Worm (Caenorhabditis elegans) whole organism, young adult: ENCODE results near the gene arcp-1.

ENCODE experiments used
- B0019.2 ChIP-seq: fragments of 200-800 bp; sonication (Bioruptor generic); conservative IDR thresholded peaks from 2 replicates; pipeline ENCODE4 v1.3.6; 2022; ENCODE audit warnings: missing genetic modification reagents, missing genetic modification characterization, missing compliant biosample characterization
- B0336.3 ChIP-seq: fragments of 200-800 bp; sonication (Bioruptor generic); IDR thresholded peaks from 2 replicates; pipeline ENCODE4 v1.3.6; 2022; ENCODE audit warnings: missing genetic modification characterization, missing compliant biosample characterization
- F22D6.2 ChIP-seq: sonication (generic microtip); optimal IDR thresholded peaks from 2 replicates; lab custom pipeline; 2016; ENCODE audit warnings: mild to moderate bottlenecking, missing genetic modification characterization, missing compliant biosample characterization
- F37B4.10 ChIP-seq: fragments of 200-800 bp; sonication (Bioruptor generic); IDR thresholded peaks from 2 replicates; pipeline ENCODE4 v1.3.6; 2022; ENCODE audit warnings: missing genetic modification characterization, missing compliant biosample characterization
- F49E8.2 ChIP-seq: sonication (generic microtip); optimal IDR thresholded peaks from 3 replicates; lab custom pipeline; 2017; ENCODE audit warnings: missing genetic modification characterization, mild to moderate bottlenecking, missing compliant biosample characterization, antibody characterized with exemption, moderate library complexity; ENCODE audit not compliant: insufficient read depth
- F57A8.1 ChIP-seq: fragments of 200-800 bp; sonication (Bioruptor generic); optimal IDR thresholded peaks from 2 replicates; lab custom pipeline; 2018; ENCODE audit warnings: mild to moderate bottlenecking, missing genetic modification characterization, moderate library complexity, missing compliant biosample characterization
- K12H6.12 ChIP-seq: fragments of 200-800 bp; sonication (Bioruptor generic); optimal IDR thresholded peaks from 2 replicates; lab custom pipeline; 2018; ENCODE audit warnings: mild to moderate bottlenecking, missing genetic modification characterization, missing compliant biosample characterization
- T07F8.4 ChIP-seq: sonication (generic microtip); optimal IDR thresholded peaks from 2 replicates; lab custom pipeline; 2016; ENCODE audit warnings: mild to moderate bottlenecking, missing genetic modification characterization, moderate library complexity, missing compliant biosample characterization
- Y53F4B.3 ChIP-seq: fragments of 200-800 bp; sonication (Bioruptor generic); IDR thresholded peaks from 2 replicates; pipeline ENCODE4 v1.3.6; 2022; ENCODE audit warnings: missing genetic modification reagents, missing genetic modification characterization, missing compliant biosample characterization
- akir-1 ChIP-seq: fragments of 200-800 bp; sonication (Bioruptor generic); optimal IDR thresholded peaks from 2 replicates; lab custom pipeline; 2018; ENCODE audit warnings: mild to moderate bottlenecking, missing genetic modification characterization, moderate library complexity, missing compliant biosample characterization
- ama-1 ChIP-seq, 3 experiments: fragments of 150-350 bp in 1 of 3; sonication (generic microtip) in 2 of 3; optimal IDR thresholded peaks; 2 replicates each; lab custom pipeline; 2014 to 2018; ENCODE audit warnings: missing biosample characterization in 2 of 3, missing genetic modification characterization in 2 of 3, missing genetic modification reagents in 2 of 3
- aptf-3 ChIP-seq: fragments of 200-800 bp; sonication (Bioruptor generic); IDR thresholded peaks from 2 replicates; pipeline ENCODE4 v1.3.6; 2022; ENCODE audit warnings: missing genetic modification characterization, missing compliant biosample characterization
- atf-7 ChIP-seq: sonication (generic microtip); optimal IDR thresholded peaks from 2 replicates; lab custom pipeline; 2017; ENCODE audit warnings: mild to moderate bottlenecking, missing genetic modification characterization, missing compliant biosample characterization
- athp-1 ChIP-seq: sonication (generic microtip); optimal IDR thresholded peaks from 2 replicates; lab custom pipeline; 2017; ENCODE audit warnings: mild to moderate bottlenecking, missing genetic modification characterization, missing compliant biosample characterization
- attf-3 ChIP-seq: fragments of 200-800 bp; sonication (Bioruptor generic); conservative IDR thresholded peaks from 2 replicates; pipeline ENCODE4 v1.3.6; 2022; ENCODE audit warnings: missing genetic modification reagents, missing genetic modification characterization, missing compliant biosample characterization
- attf-5 ChIP-seq: fragments of 200-800 bp; sonication (Bioruptor generic); optimal IDR thresholded peaks from 2 replicates; lab custom pipeline; 2018; ENCODE audit warnings: mild to moderate bottlenecking, missing genetic modification characterization, missing compliant biosample characterization
- ccch-3 ChIP-seq: fragments of 200-800 bp; sonication (Bioruptor generic); optimal IDR thresholded peaks from 2 replicates; lab custom pipeline; 2018; ENCODE audit warnings: mild to moderate bottlenecking, missing genetic modification characterization, missing compliant biosample characterization
- ceh-100 ChIP-seq: fragments of 200-800 bp; sonication (Bioruptor generic); IDR thresholded peaks from 2 replicates; pipeline ENCODE4 v1.3.6; 2022; ENCODE audit warnings: missing genetic modification reagents, missing genetic modification characterization, missing compliant biosample characterization
- ceh-79 ChIP-seq: sonication (generic microtip); optimal IDR thresholded peaks from 2 replicates; lab custom pipeline; 2017; ENCODE audit warnings: mild to moderate bottlenecking, missing genetic modification characterization, missing compliant biosample characterization
- ekl-4 ChIP-seq: fragments of 200-800 bp; sonication (Bioruptor generic); IDR thresholded peaks from 2 replicates; pipeline ENCODE4 v1.3.6; 2022; ENCODE audit warnings: missing genetic modification reagents, missing genetic modification characterization, missing compliant biosample characterization
- him-1 ChIP-seq: sonication (generic microtip); optimal IDR thresholded peaks from 2 replicates; lab custom pipeline; 2016; ENCODE audit warnings: missing genotype, missing genetic modification reagents, missing genetic modification characterization, missing compliant biosample characterization
- hlh-26 ChIP-seq: fragments of 200-800 bp; sonication (Bioruptor generic); conservative IDR thresholded peaks from 2 replicates; pipeline ENCODE4 v1.3.6; 2022; ENCODE audit warnings: missing genetic modification reagents, missing genetic modification characterization, missing compliant biosample characterization
- hmg-1.2 ChIP-seq: fragments of 200-800 bp; sonication (Bioruptor generic); IDR thresholded peaks from 2 replicates; pipeline ENCODE4 v1.3.6; 2022; ENCODE audit warnings: missing genetic modification reagents, missing genetic modification characterization, missing compliant biosample characterization
- hsf-1 ChIP-seq: fragments of 200-800 bp; sonication (Bioruptor generic); IDR thresholded peaks from 2 replicates; pipeline ENCODE4 v1.3.6; 2022; ENCODE audit warnings: missing genetic modification reagents, missing genetic modification characterization, missing compliant biosample characterization
- lag-1 ChIP-seq: fragments of 200-800 bp; sonication (Bioruptor generic); IDR thresholded peaks from 2 replicates; pipeline ENCODE4 v1.3.6; 2022; ENCODE audit warnings: missing genetic modification reagents, missing genetic modification characterization, missing compliant biosample characterization
- let-526 ChIP-seq: fragments of 200-800 bp; sonication (Bioruptor generic); IDR thresholded peaks from 2 replicates; pipeline ENCODE4 v1.3.6; 2022; ENCODE audit warnings: missing genetic modification reagents, missing genetic modification characterization, missing compliant biosample characterization
- let-607 ChIP-seq, 2 experiments: fragments of 200-800 bp in 1 of 2; sonication (Bioruptor generic) in 1 of 2; sonication (generic microtip) in 1 of 2; optimal IDR thresholded peaks; 2 replicates each; lab custom pipeline; 2016 to 2018; ENCODE audit warnings: mild to moderate bottlenecking in 2 of 2, missing compliant biosample characterization in 2 of 2, missing genetic modification characterization in 2 of 2, moderate library complexity in 2 of 2, missing genotype in 1 of 2
- madf-10 ChIP-seq: sonication (generic microtip); optimal IDR thresholded peaks from 2 replicates; lab custom pipeline; 2016; ENCODE audit warnings: mild to moderate bottlenecking, missing genetic modification characterization, missing compliant biosample characterization
- madf-6 ChIP-seq: fragments of 200-800 bp; sonication (Bioruptor generic); IDR thresholded peaks from 2 replicates; pipeline ENCODE4 v1.3.6; 2022; ENCODE audit warnings: missing genetic modification reagents, missing genetic modification characterization, missing compliant biosample characterization
- mcd-1 ChIP-seq: fragments of 200-800 bp; sonication (Bioruptor generic); IDR thresholded peaks from 2 replicates; pipeline ENCODE4 v1.3.6; 2022; ENCODE audit warnings: missing genetic modification reagents, missing genetic modification characterization, missing compliant biosample characterization
- nfya-1 ChIP-seq: sonication (generic microtip); optimal IDR thresholded peaks from 2 replicates; lab custom pipeline; 2017; ENCODE audit warnings: antibody characterized with exemption, missing compliant biosample characterization, missing genetic modification characterization, borderline replicate concordance; ENCODE audit not compliant: insufficient read depth
- nhr-27 ChIP-seq: fragments of 200-800 bp; sonication (Bioruptor generic); optimal IDR thresholded peaks from 2 replicates; lab custom pipeline; 2018; ENCODE audit warnings: mild to moderate bottlenecking, missing genetic modification characterization, moderate library complexity, missing compliant biosample characterization
- pbrm-1 ChIP-seq: fragments of 200-800 bp; sonication (Bioruptor generic); IDR thresholded peaks from 2 replicates; pipeline ENCODE4 v1.3.6; 2022; ENCODE audit warnings: missing genetic modification reagents, missing genetic modification characterization, missing compliant biosample characterization
- repo-1 ChIP-seq: sonication (generic microtip); optimal IDR thresholded peaks from 2 replicates; lab custom pipeline; 2017; ENCODE audit warnings: mild to moderate bottlenecking, missing genetic modification characterization, missing compliant biosample characterization
- snpc-1.3 ChIP-seq: sonication (generic microtip); optimal IDR thresholded peaks from 2 replicates; lab custom pipeline; 2017; ENCODE audit warnings: missing genetic modification characterization, mild to moderate bottlenecking, missing compliant biosample characterization, antibody characterized with exemption, moderate library complexity, missing genotype, missing genetic modification reagents; ENCODE audit not compliant: insufficient read depth
- snpc-3.4 ChIP-seq: sonication (generic microtip); optimal IDR thresholded peaks from 2 replicates; lab custom pipeline; 2017; ENCODE audit warnings: missing genetic modification characterization, mild to moderate bottlenecking, missing compliant biosample characterization, antibody characterized with exemption, moderate library complexity, missing genotype, missing genetic modification reagents
- somi-1 ChIP-seq: fragments of 200-800 bp; sonication (Bioruptor generic); optimal IDR thresholded peaks from 2 replicates; lab custom pipeline; 2018; ENCODE audit warnings: mild to moderate bottlenecking, missing genetic modification characterization, missing compliant biosample characterization
- sptf-2 ChIP-seq: fragments of 200-800 bp; sonication (Bioruptor generic); optimal IDR thresholded peaks from 2 replicates; lab custom pipeline; 2018; ENCODE audit warnings: mild to moderate bottlenecking, missing genetic modification characterization, missing compliant biosample characterization
- tbx-9 ChIP-seq: sonication (generic microtip); optimal IDR thresholded peaks from 2 replicates; lab custom pipeline; 2016; ENCODE audit warnings: borderline replicate concordance, missing genetic modification characterization, inconsistent platforms, missing compliant biosample characterization
- unc-62 ChIP-seq: fragments of 150-350 bp; optimal IDR thresholded peaks from 2 replicates; lab custom pipeline; 2014; ENCODE audit warnings: missing biosample characterization, missing genetic modification reagents, missing genetic modification characterization
- ztf-22 ChIP-seq: fragments of 200-800 bp; sonication (Bioruptor generic); optimal IDR thresholded peaks from 2 replicates; lab custom pipeline; 2018; ENCODE audit warnings: mild to moderate bottlenecking, missing genetic modification characterization, moderate library complexity, missing compliant biosample characterization
- ztf-25 ChIP-seq: fragments of 200-800 bp; sonication (Bioruptor generic); IDR thresholded peaks from 2 replicates; pipeline ENCODE4 v1.3.6; 2022; ENCODE audit warnings: missing genetic modification reagents, missing genetic modification characterization, missing compliant biosample characterization
- ztf-26 ChIP-seq: sonication (generic microtip); optimal IDR thresholded peaks from 2 replicates; lab custom pipeline; 2017; ENCODE audit warnings: missing genetic modification characterization, missing compliant biosample characterization
- ztf-3 ChIP-seq: fragments of 200-800 bp; sonication (Bioruptor generic); optimal IDR thresholded peaks from 2 replicates; lab custom pipeline; 2018; ENCODE audit warnings: mild to moderate bottlenecking, missing genetic modification characterization, missing compliant biosample characterization

arcp-1 gene

ce11 chrIII:3719564-3719963 lies 39.6 kb downstream of the arcp-1 start, which contains the start of gene C14B1.8 (continued):
- no peak for TF ChIP-seq let-607 (tag; optimal IDR thresholded peaks at IDR 0.05; lab: Kevin White, UChicago)
- no peak for TF ChIP-seq atf-7 (tag; lab: Kevin White, UChicago)
- no peak for TF ChIP-seq attf-3 (GFP tag; lab: Robert Waterston, UW)
- TF ChIP-seq F37B4.10 (GFP tag; lab: Robert Waterston, UW), result no peak
- TF ChIP-seq nhr-27 (tag; lab: Kevin White, UChicago), result no peak
- TF ChIP-seq hmg-1.2 (GFP tag; lab: Robert Waterston, UW), result no peak
- TF ChIP-seq F22D6.2, result no peak
- no peak for TF ChIP-seq ztf-3 (GFP tag; lab: Kevin White, UChicago)
- no peak for TF ChIP-seq pbrm-1 (GFP tag; lab: Robert Waterston, UW)
- no peak for TF ChIP-seq K12H6.12 (tag; lab: Kevin White, UChicago)
- no peak for TF ChIP-seq Y53F4B.3 (GFP tag; lab: Robert Waterston, UW)
- TF ChIP-seq tbx-9 (tag; lab: Kevin White, UChicago), result no peak
- no peak for TF ChIP-seq lag-1 (GFP tag; lab: Robert Waterston, UW)
- TF ChIP-seq snpc-3.4 (tag; lab: Kevin White, UChicago), result peak; percentile 34
- TF ChIP-seq ama-1 (optimal IDR thresholded peaks at IDR 0.05; lab: Kevin White, UChicago), result no peak
- peak in 1 of 2 experiments; percentile 19 for TF ChIP-seq ama-1 (GFP tag; optimal IDR thresholded peaks at IDR 0.05; lab: Kevin White, UChicago)
- peak; percentile 12 for TF ChIP-seq F49E8.2 (tag; lab: Kevin White, UChicago)
- TF ChIP-seq hlh-26, result no peak
- TF ChIP-seq somi-1 (GFP tag; lab: Kevin White, UChicago), result no peak
- peak; percentile 18; the same call in 1 of the 2 replicates for TF ChIP-seq B0336.3
- no peak for TF ChIP-seq attf-5 (GFP tag; lab: Kevin White, UChicago)
- no peak for TF ChIP-seq ceh-79 (tag; lab: Kevin White, UChicago)
- TF ChIP-seq aptf-3 (GFP tag; lab: Robert Waterston, UW), result no peak
- TF ChIP-seq ztf-22 (GFP tag; lab: Kevin White, UChicago), result no peak
- TF ChIP-seq madf-10 (tag; lab: Kevin White, UChicago), result no peak
- TF ChIP-seq him-1, result peak; percentile 74
- 0 out of 2 replicates have a peak, but pooled peaks have one; percentile 23 for TF ChIP-seq ekl-4
- TF ChIP-seq F57A8.1, result no peak
- TF ChIP-seq akir-1, result no peak
- peak; percentile 50 for TF ChIP-seq madf-6 (GFP tag; lab: Robert Waterston, UW)
- no peak for TF ChIP-seq unc-62
- TF ChIP-seq snpc-1.3 (tag; lab: Kevin White, UChicago), result peak; percentile 27
- no peak for TF ChIP-seq ztf-25 (GFP tag; lab: Robert Waterston, UW)
- peak; percentile 17 for TF ChIP-seq athp-1 (tag; lab: Kevin White, UChicago)
- no peak for TF ChIP-seq B0019.2
- no peak for TF ChIP-seq let-526 (GFP tag; lab: Robert Waterston, UW)
- no peak for TF ChIP-seq nfya-1
- TF ChIP-seq hsf-1 (GFP tag; lab: Robert Waterston, UW), result peak; percentile 45; the same call in 1 of the 2 replicates
- TF ChIP-seq ceh-100 (GFP tag; lab: Robert Waterston, UW), result 0 out of 2 replicates have a peak, but pooled peaks have one; percentile 29
- TF ChIP-seq sptf-2 (GFP tag; lab: Kevin White, UChicago), result no peak
- no peak for TF ChIP-seq repo-1
- no peak for TF ChIP-seq T07F8.4 (tag; lab: Kevin White, UChicago)
- TF ChIP-seq mcd-1, result no peak
- TF ChIP-seq ztf-26 (tag; lab: Kevin White, UChicago), result no peak
- no peak for TF ChIP-seq ccch-3 (GFP tag; lab: Kevin White, UChicago)
